Fruit fly (Drosophila melanogaster) whole organism, prepupa: ENCODE measurements around the gene cue.

ENCODE experiments used
- CG11294 ChIP-seq: fragments of 200-800 bp; sonication (Bioruptor generic); IDR thresholded peaks from 2 replicates; pipeline ENCODE4 v1.3.6; 2022; ENCODE audit warnings: missing biosample characterization, missing genetic modification characterization
- CG3919 ChIP-seq: fragments of 200-800 bp; sonication (Bioruptor generic); optimal IDR thresholded peaks from 3 replicates; lab custom pipeline; 2016; ENCODE audit warnings: missing biosample characterization, missing genetic modification characterization
- eg ChIP-seq: fragments of 200-800 bp; sonication (Bioruptor generic); IDR thresholded peaks from 3 replicates; pipeline ENCODE4 v1.3.6; 2022; ENCODE audit warnings: missing biosample characterization, missing genetic modification characterization

DNA sequence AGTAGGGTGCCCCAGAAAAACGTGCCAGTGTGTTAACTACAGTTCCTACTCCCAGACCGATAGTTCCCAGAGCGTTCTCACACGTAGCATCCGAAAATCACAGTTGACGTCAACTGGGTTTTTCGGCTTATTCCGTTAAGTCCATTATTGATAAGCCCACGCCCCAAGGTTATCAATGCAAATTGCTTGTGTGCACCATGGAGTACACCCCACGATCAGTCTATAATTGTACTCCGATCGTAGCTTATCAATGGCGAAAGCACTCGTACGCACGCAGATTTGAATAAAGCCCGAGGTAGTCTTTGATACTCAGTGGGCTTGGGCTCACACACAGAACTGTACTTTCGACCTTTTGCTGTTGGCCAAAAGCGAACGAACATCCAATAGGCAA is 30.0 kb upstream of the cue start:
- TF ChIP-seq CG3919 (GFP tag; lab: Kevin White, UChicago) (no peak), eg (GFP tag; lab: Robert Waterston, UW) (no peak), CG11294 (GFP tag; lab: Robert Waterston, UW) (no peak)
